Fruit fly (Drosophila melanogaster) whole organism, embryonic: Measurements from ENCODE around the gene Nle.

Experiments used
- Abd-B ChIP-seq: fragments of 200-800 bp; sonication (Bioruptor generic); optimal IDR thresholded peaks from 2 replicates; lab custom pipeline; 2018; ENCODE audit warnings: missing biosample characterization, mild to moderate bottlenecking, missing genetic modification characterization, moderate library complexity
- Adf1 ChIP-seq: fragments of 200-800 bp; sonication (Bioruptor generic); IDR thresholded peaks from 2 replicates; pipeline ENCODE4 v1.3.6; 2022; ENCODE audit warnings: missing biosample characterization, missing genetic modification characterization
- Asciz ChIP-seq: fragments of 200-800 bp; sonication (Bioruptor generic); optimal IDR thresholded peaks from 2 replicates; lab custom pipeline; 2017; ENCODE audit warnings: missing biosample characterization, mild to moderate bottlenecking, missing genetic modification characterization, missing genetic modification reagents
- CG10959 ChIP-seq: fragments of 200-800 bp; sonication (Bioruptor generic); IDR thresholded peaks from 2 replicates; pipeline ENCODE4 v1.3.6; 2022; ENCODE audit warnings: missing biosample characterization, missing genetic modification characterization
- CG11695 ChIP-seq: fragments of 200-800 bp; sonication (Bioruptor generic); IDR thresholded peaks from 3 replicates; pipeline ENCODE4 v1.3.6; 2022; ENCODE audit warnings: missing biosample characterization, missing genetic modification characterization
- CG12744 ChIP-seq: fragments of 200-800 bp; sonication (Bioruptor generic); optimal IDR thresholded peaks from 2 replicates; lab custom pipeline; 2016; ENCODE audit warnings: missing biosample characterization, missing genetic modification characterization
- CG14050 ChIP-seq: fragments of 200-800 bp; sonication (Bioruptor generic); IDR thresholded peaks from 3 replicates; pipeline ENCODE4 v1.3.6; 2022; ENCODE audit warnings: missing biosample characterization, missing genetic modification characterization
- CG14860 ChIP-seq: fragments of 200-800 bp; sonication (Bioruptor generic); IDR thresholded peaks from 3 replicates; pipeline ENCODE4 v1.3.6; 2022; ENCODE audit warnings: missing biosample characterization, missing genetic modification characterization; ENCODE audit not compliant: partially characterized antibody
- CG15479 ChIP-seq: fragments of 200-800 bp; sonication (Bioruptor generic); optimal IDR thresholded peaks from 3 replicates; lab custom pipeline; 2019; ENCODE audit warnings: missing biosample characterization, mild to moderate bottlenecking, missing genetic modification characterization, moderate library complexity
- CG15601 ChIP-seq: fragments of 200-800 bp; sonication (Bioruptor generic); optimal IDR thresholded peaks from 3 replicates; lab custom pipeline; 2019; ENCODE audit warnings: missing biosample characterization, mild to moderate bottlenecking, missing genetic modification characterization, moderate library complexity
- CG16863 ChIP-seq: fragments of 200-800 bp; sonication (Bioruptor generic); optimal IDR thresholded peaks from 3 replicates; lab custom pipeline; 2016; ENCODE audit warnings: missing biosample characterization, missing genetic modification characterization
- CG17328 ChIP-seq: fragments of 200-800 bp; sonication (Bioruptor generic); IDR thresholded peaks from 2 replicates; pipeline ENCODE4 v1.3.6; 2022; ENCODE audit warnings: missing biosample characterization, missing genetic modification characterization
- CG17361 ChIP-seq: fragments of 200-800 bp; sonication (Bioruptor generic); IDR thresholded peaks from 3 replicates; pipeline ENCODE4 v1.3.6; 2022; ENCODE audit warnings: missing biosample characterization, missing genetic modification characterization
- CG17612 ChIP-seq: fragments of 200-800 bp; sonication (Bioruptor generic); IDR thresholded peaks from 2 replicates; pipeline ENCODE4 v1.3.6; 2022; ENCODE audit warnings: missing biosample characterization, missing genetic modification characterization
- CG33213 ChIP-seq: fragments of 200-800 bp; sonication (Bioruptor generic); optimal IDR thresholded peaks from 3 replicates; lab custom pipeline; 2016; ENCODE audit warnings: missing biosample characterization, missing genetic modification characterization
- CG34376 ChIP-seq: fragments of 200-800 bp; sonication (Bioruptor generic); optimal IDR thresholded peaks from 2 replicates; lab custom pipeline; 2018; ENCODE audit warnings: missing biosample characterization, mild to moderate bottlenecking, missing genetic modification characterization
- CG5245 ChIP-seq: fragments of 200-800 bp; sonication (Bioruptor generic); optimal IDR thresholded peaks from 3 replicates; lab custom pipeline; 2016; ENCODE audit warnings: missing biosample characterization, missing genetic modification characterization
- CG6765 ChIP-seq: fragments of 200-800 bp; sonication (Bioruptor generic); optimal IDR thresholded peaks from 3 replicates; lab custom pipeline; 2017; ENCODE audit warnings: missing biosample characterization, mild to moderate bottlenecking, missing genetic modification characterization
- CG7928 ChIP-seq: fragments of 200-800 bp; sonication (Bioruptor generic); optimal IDR thresholded peaks from 2 replicates; lab custom pipeline; 2017; ENCODE audit warnings: missing biosample characterization, mild to moderate bottlenecking, missing genetic modification characterization
- CG7987 ChIP-seq: fragments of 200-800 bp; sonication (Bioruptor generic); optimal IDR thresholded peaks from 2 replicates; lab custom pipeline; 2018; ENCODE audit warnings: missing biosample characterization, mild to moderate bottlenecking, missing genetic modification characterization, moderate library complexity
- CG8089 ChIP-seq: fragments of 200-800 bp; sonication (Bioruptor generic); optimal IDR thresholded peaks from 3 replicates; lab custom pipeline; 2016; ENCODE audit warnings: missing biosample characterization, missing genetic modification characterization
- CG9609 ChIP-seq: fragments of 200-800 bp; sonication (Bioruptor generic); optimal IDR thresholded peaks from 3 replicates; lab custom pipeline; 2016; ENCODE audit warnings: missing biosample characterization, missing genetic modification characterization
- Doc3 ChIP-seq: fragments of 200-800 bp; sonication (Bioruptor generic); IDR thresholded peaks from 3 replicates; pipeline ENCODE4 v1.3.6; 2022; ENCODE audit warnings: missing biosample characterization, missing genetic modification characterization; ENCODE audit not compliant: partially characterized antibody
- Dp ChIP-seq: fragments of 200-800 bp; sonication (Bioruptor generic); optimal IDR thresholded peaks from 2 replicates; lab custom pipeline; 2018; ENCODE audit warnings: missing biosample characterization, mild to moderate bottlenecking, missing genetic modification characterization, moderate library complexity
- E2f2 ChIP-seq: fragments of 200-800 bp; sonication (Bioruptor generic); IDR thresholded peaks from 2 replicates; pipeline ENCODE4 v1.3.6; 2022; ENCODE audit warnings: missing biosample characterization, missing genetic modification characterization
- Elba2 ChIP-seq: fragments of 200-800 bp; sonication (Bioruptor generic); optimal IDR thresholded peaks from 3 replicates; lab custom pipeline; 2016; ENCODE audit warnings: missing biosample characterization, missing genetic modification characterization
- Fer3 ChIP-seq: fragments of 200-800 bp; sonication (Bioruptor generic); optimal IDR thresholded peaks from 2 replicates; lab custom pipeline; 2018; ENCODE audit warnings: missing biosample characterization, mild to moderate bottlenecking, missing genetic modification characterization, moderate library complexity
- H2.0 ChIP-seq: fragments of 200-800 bp; sonication (Bioruptor generic); IDR thresholded peaks from 2 replicates; pipeline ENCODE4 v1.3.6; 2022; ENCODE audit warnings: missing biosample characterization, missing genetic modification characterization
- HLH4C ChIP-seq: fragments of 200-800 bp; sonication (Bioruptor generic); IDR thresholded peaks from 3 replicates; pipeline ENCODE4 v1.3.6; 2022; ENCODE audit warnings: missing biosample characterization, missing genetic modification characterization; ENCODE audit not compliant: partially characterized antibody
- HLH54F ChIP-seq: fragments of 200-800 bp; sonication (Bioruptor generic); optimal IDR thresholded peaks from 3 replicates; lab custom pipeline; 2016; ENCODE audit warnings: missing biosample characterization, missing genetic modification characterization
- Jarid2 ChIP-seq: fragments of 200-800 bp; sonication (Bioruptor generic); optimal IDR thresholded peaks from 3 replicates; lab custom pipeline; 2017; ENCODE audit warnings: mild to moderate bottlenecking, missing biosample characterization, missing genetic modification reagents, missing genetic modification characterization
- Lhr ChIP-seq: fragments of 200-800 bp; sonication (Bioruptor generic); optimal IDR thresholded peaks from 3 replicates; lab custom pipeline; 2017; ENCODE audit warnings: mild to moderate bottlenecking, missing biosample characterization, missing genetic modification reagents, missing genetic modification characterization
- NC2α ChIP-seq: fragments of 200-800 bp; sonication (Bioruptor generic); optimal IDR thresholded peaks from 2 replicates; lab custom pipeline; 2016; ENCODE audit warnings: missing biosample characterization, missing genetic modification characterization
- Ravus ChIP-seq: fragments of 200-800 bp; sonication (Bioruptor generic); IDR thresholded peaks from 2 replicates; pipeline ENCODE4 v1.3.6; 2022; ENCODE audit warnings: missing biosample characterization, missing genetic modification characterization
- Sox100B ChIP-seq: fragments of 200-800 bp; sonication (Bioruptor generic); optimal IDR thresholded peaks from 3 replicates; lab custom pipeline; 2018; ENCODE audit warnings: missing biosample characterization, mild to moderate bottlenecking, missing genetic modification characterization
- abd-A ChIP-seq: fragments of 200-800 bp; sonication (Bioruptor generic); optimal IDR thresholded peaks from 3 replicates; lab custom pipeline; 2019; ENCODE audit warnings: missing biosample characterization, mild to moderate bottlenecking, missing genetic modification characterization, moderate library complexity
- bowl ChIP-seq: fragments of 200-800 bp; sonication (Bioruptor generic); IDR thresholded peaks from 2 replicates; pipeline ENCODE4 v1.3.6; 2022; ENCODE audit warnings: missing biosample characterization, missing genetic modification characterization
- chm ChIP-seq: fragments of 200-800 bp; sonication (Bioruptor generic); IDR thresholded peaks from 2 replicates; pipeline ENCODE4 v1.3.6; 2022; ENCODE audit warnings: missing biosample characterization, missing genetic modification characterization
- ems ChIP-seq: fragments of 200-800 bp; sonication (Bioruptor generic); optimal IDR thresholded peaks from 3 replicates; lab custom pipeline; 2016; ENCODE audit warnings: missing biosample characterization, missing genetic modification characterization
- nerfin-1 ChIP-seq: fragments of 200-800 bp; sonication (Bioruptor generic); optimal IDR thresholded peaks from 3 replicates; lab custom pipeline; 2019; ENCODE audit warnings: missing biosample characterization, mild to moderate bottlenecking, missing genetic modification characterization, moderate library complexity
- nmo ChIP-seq: fragments of 200-800 bp; sonication (Bioruptor generic); optimal IDR thresholded peaks from 2 replicates; lab custom pipeline; 2018; ENCODE audit warnings: missing biosample characterization, mild to moderate bottlenecking, missing genetic modification characterization, moderate library complexity
- onecut ChIP-seq: fragments of 200-800 bp; sonication (Bioruptor generic); IDR thresholded peaks from 2 replicates; pipeline ENCODE4 v1.3.6; 2022; ENCODE audit warnings: missing biosample characterization, missing genetic modification characterization
- p53 ChIP-seq: fragments of 200-800 bp; sonication (Bioruptor generic); optimal IDR thresholded peaks from 2 replicates; lab custom pipeline; 2016; ENCODE audit warnings: missing biosample characterization, missing genetic modification characterization
- pnt ChIP-seq: fragments of 200-800 bp; sonication (Bioruptor generic); optimal IDR thresholded peaks from 3 replicates; lab custom pipeline; 2016; ENCODE audit warnings: missing biosample characterization, missing genetic modification characterization
- pros ChIP-seq: fragments of 200-800 bp; sonication (Bioruptor generic); optimal IDR thresholded peaks from 3 replicates; lab custom pipeline; 2019; ENCODE audit warnings: missing biosample characterization, mild to moderate bottlenecking, missing genetic modification characterization, moderate library complexity
- ro ChIP-seq: fragments of 200-800 bp; sonication (Bioruptor generic); IDR thresholded peaks from 2 replicates; pipeline ENCODE4 v1.3.6; 2022; ENCODE audit warnings: missing biosample characterization, missing genetic modification characterization
- row ChIP-seq: fragments of 200-800 bp; sonication (Bioruptor generic); IDR thresholded peaks from 3 replicates; pipeline ENCODE4 v1.3.6; 2022; ENCODE audit warnings: missing biosample characterization, missing genetic modification characterization
- sens-2 ChIP-seq: fragments of 200-800 bp; sonication (Bioruptor generic); IDR thresholded peaks from 2 replicates; pipeline ENCODE4 v1.3.6; 2022; ENCODE audit warnings: missing biosample characterization, missing genetic modification characterization
- sug ChIP-seq: fragments of 200-800 bp; optimal IDR thresholded peaks from 2 replicates; lab custom pipeline; 2019; ENCODE audit warnings: missing biosample characterization, mild to moderate bottlenecking, missing genetic modification characterization, moderate library complexity
- tx ChIP-seq: fragments of 200-800 bp; sonication (Bioruptor generic); optimal IDR thresholded peaks from 2 replicates; lab custom pipeline; 2016; ENCODE audit warnings: missing biosample characterization, missing genetic modification characterization
- unpg ChIP-seq: fragments of 200-800 bp; sonication (Bioruptor generic); optimal IDR thresholded peaks from 3 replicates; lab custom pipeline; 2018; ENCODE audit warnings: missing biosample characterization, mild to moderate bottlenecking, missing genetic modification characterization, moderate library complexity

Nle gene

DNA sequence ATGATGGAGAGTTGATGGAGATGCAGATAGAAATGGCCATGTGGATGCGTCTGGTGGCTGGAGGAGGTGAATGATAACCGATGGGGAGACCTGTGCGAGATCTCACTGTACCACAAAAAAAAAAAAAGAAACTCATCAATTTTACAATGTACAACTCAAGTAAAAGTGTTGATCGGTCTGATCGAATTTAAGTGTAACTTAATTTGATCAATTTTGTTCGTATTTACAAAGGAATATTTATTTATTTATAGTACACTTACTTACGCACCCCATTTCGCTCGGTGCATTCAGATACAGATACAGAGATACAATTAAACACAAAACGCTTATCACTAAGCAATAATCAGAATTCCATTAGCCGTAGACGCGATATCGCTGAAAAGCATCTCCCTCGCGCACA lies 45.2 kb downstream of the Nle start (continued):
- TF ChIP-seq pnt (GFP tag; lab: Kevin White, UChicago) (peak; percentile 10), CG16863 (GFP tag; lab: Kevin White, UChicago) (peak; percentile 51), CG34376 (GFP tag; lab: Kevin White, UChicago) (no peak), ro (GFP tag; lab: Robert Waterston, UW) (no peak), CG17612 (GFP tag; lab: Robert Waterston, UW) (no peak), CG7928 (GFP tag; lab: Kevin White, UChicago) (no peak), ems (GFP tag; lab: Kevin White, UChicago) (peak; percentile 39), CG33213 (GFP tag; lab: Kevin White, UChicago) (no peak), Lhr (peak; percentile 43), Ravus (GFP tag; lab: Robert Waterston, UW) (no peak; the same call in 1 of the 2 replicates), sug (tag; lab: Kevin White, UChicago) (no peak), CG9609 (no peak), pros (no peak), CG14050 (GFP tag; lab: Robert Waterston, UW) (0 out of 3 replicates have a peak, but pooled peaks have one; percentile 29), CG15479 (GFP tag; lab: Kevin White, UChicago) (no peak), E2f2 (GFP tag; lab: Robert Waterston, UW) (peak; percentile 10; the same call in 1 of the 2 replicates), Dp (GFP tag; lab: Kevin White, UChicago) (no peak), onecut (peak; percentile 22; the same call in 1 of the 2 replicates), nerfin-1 (tag; lab: Kevin White, UChicago) (peak; percentile 44), Fer3 (peak; percentile 42), Adf1 (no peak), HLH4C (GFP tag; lab: Robert Waterston, UW) (no peak), Doc3 (GFP tag; lab: Robert Waterston, UW) (no peak), row (peak; percentile 62; the same call in 2 of the 3 replicates), CG5245 (peak; percentile 40), CG8089 (GFP tag; lab: Kevin White, UChicago) (no peak), CG7987 (GFP tag; lab: Kevin White, UChicago) (no peak), CG6765 (GFP tag; lab: Kevin White, UChicago) (no peak), HLH54F (peak; percentile 25), unpg (GFP tag; lab: Kevin White, UChicago) (peak; percentile 66), Elba2 (GFP tag; lab: Kevin White, UChicago) (no peak), nmo (peak; percentile 74), CG17361 (GFP tag; lab: Robert Waterston, UW) (peak; percentile 48; the same call in 2 of the 3 replicates), NC2α (GFP tag; lab: Kevin White, UChicago) (peak; percentile 7), chm (GFP tag; lab: Robert Waterston, UW) (peak; percentile 72), CG15601 (tag; lab: Kevin White, UChicago) (peak; percentile 48), tx (GFP tag; lab: Kevin White, UChicago) (no peak), H2.0 (GFP tag; lab: Robert Waterston, UW) (peak; percentile 20; the same call in 1 of the 2 replicates), abd-A (no peak), Sox100B (peak; percentile 58), CG10959 (GFP tag; lab: Robert Waterston, UW) (peak; percentile 54), CG11695 (GFP tag; lab: Robert Waterston, UW) (peak; percentile 51; the same call in 1 of the 3 replicates), CG17328 (GFP tag; lab: Robert Waterston, UW) (peak; percentile 61), CG12744 (GFP tag; lab: Kevin White, UChicago) (no peak), p53 (GFP tag; lab: Kevin White, UChicago) (no peak), bowl (no peak), Asciz (peak; percentile 64), sens-2 (GFP tag; lab: Robert Waterston, UW) (0 out of 2 replicates have a peak, but pooled peaks have one; percentile 9), CG14860 (no peak), Jarid2 (GFP tag; lab: Kevin White, UChicago) (no peak), Abd-B (GFP tag; lab: Kevin White, UChicago) (peak; percentile 4)
